Worm (Caenorhabditis elegans) whole organism, L2 larva: ENCODE results near the gene B0024.13.

Experiments
- ama-1 ChIP-seq: fragments of 150-350 bp; optimal IDR thresholded peaks from 2 replicates; lab custom pipeline; 2018; ENCODE audit warnings: inconsistent platforms
- mdl-1 ChIP-seq, 2 experiments: fragments of 150-350 bp in 1 of 2; sonication (generic microtip) in 1 of 2; optimal IDR thresholded peaks; 2 replicates each; lab custom pipeline; 2017; ENCODE audit warnings: missing biosample characterization in 2 of 2, missing genetic modification characterization in 2 of 2

DNA sequence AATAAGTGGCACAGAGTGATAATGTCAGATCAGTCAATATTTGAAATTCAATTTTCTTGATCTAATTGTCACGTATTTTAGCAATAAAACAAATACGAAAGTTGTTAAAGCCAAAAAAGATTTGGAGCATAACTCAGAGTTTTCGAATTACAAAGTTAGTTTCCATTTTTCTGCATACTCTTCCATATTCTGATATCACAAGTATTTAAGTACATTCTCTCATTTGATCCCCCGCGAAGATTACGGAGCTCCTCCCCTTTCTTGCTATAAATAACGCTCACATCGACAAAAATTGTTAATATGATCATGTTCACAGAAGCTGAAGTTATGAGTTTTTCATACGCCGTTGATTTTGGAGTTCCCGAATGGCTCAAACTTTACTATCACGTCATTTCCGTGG is 47.7 kb downstream of the B0024.13 start, which contains the start of gene sri-20:
- TF ChIP-seq mdl-1 (tag; optimal IDR thresholded peaks at IDR 0.05; lab: Kevin White, UChicago) (no peak), ama-1 (lab: Kevin White, UChicago) (no peak)
